Fruit fly (Drosophila melanogaster): ENCODE measurements around the gene CG7024.

DNA sequence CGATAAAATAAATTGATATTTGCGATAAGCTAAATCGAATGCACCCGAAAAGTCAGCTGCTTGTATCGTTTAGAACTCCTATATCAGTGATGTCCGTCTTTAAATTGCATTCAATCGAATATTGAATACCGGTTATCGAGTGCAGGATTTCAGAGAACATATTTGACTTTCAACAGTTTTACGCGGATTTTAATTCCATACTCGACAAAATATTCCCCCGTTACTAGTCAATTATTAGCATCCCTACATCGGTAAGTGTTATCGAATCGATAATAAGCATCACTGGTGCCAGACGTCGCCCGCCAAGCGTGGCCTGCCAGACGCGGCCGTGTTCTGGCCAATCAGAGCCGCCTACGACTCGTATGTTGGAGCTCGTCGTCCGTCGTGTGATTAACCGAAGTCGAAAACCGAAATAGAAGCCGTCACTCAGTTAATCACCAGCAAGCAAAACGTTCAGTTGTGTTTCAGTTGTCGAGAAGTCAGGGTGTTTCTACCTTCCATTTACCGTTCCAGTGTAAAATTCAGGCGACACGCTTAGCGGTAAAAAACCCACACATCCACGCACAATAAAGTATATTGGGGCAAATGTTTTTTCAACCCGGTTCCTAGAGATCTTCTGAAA, 17.2 kb upstream of the CG7024 start, which contains the start of gene ctp:
- TF ChIP-seq Myc (optimal IDR thresholded peaks at IDR 0.05) (no peak), ttk (optimal IDR thresholded peaks at IDR 0.05) (no peak)
